Worm (Caenorhabditis elegans): ENCODE measurements around the gene stau-1.

DNA sequence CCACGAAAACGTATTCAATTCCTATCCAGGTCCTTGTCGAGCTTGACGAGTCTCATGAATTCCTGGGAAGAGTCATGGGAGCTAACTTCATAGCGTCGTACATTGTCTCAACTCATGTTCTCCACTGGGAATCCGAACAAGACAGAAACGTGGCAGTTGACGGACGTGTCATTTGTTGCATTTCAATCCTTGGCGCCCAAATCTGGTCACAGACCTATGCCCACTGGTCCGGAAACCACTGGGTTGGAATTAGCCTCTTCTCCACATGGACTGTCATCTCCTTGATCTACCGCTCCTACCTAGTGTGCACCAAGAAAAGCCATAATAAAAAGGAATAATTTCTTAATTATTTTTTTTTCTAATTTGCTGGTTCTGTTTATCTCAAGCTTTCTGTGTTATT lies 52.5 kb downstream of the stau-1 start:
- TF ChIP-seq blmp-1 (tag; optimal IDR thresholded peaks at IDR 0.05; ENCODE audit: insufficient read depth) (no peak), sma-9 (GFP tag; optimal IDR thresholded peaks at IDR 0.05) (no peak), sma-9 (tag; optimal IDR thresholded peaks at IDR 0.05) (no peak), lin-39 (tag; optimal IDR thresholded peaks at IDR 0.05) (no peak), nhr-237 (tag; optimal IDR thresholded peaks at IDR 0.05) (no peak), R02D3.7 (tag; optimal IDR thresholded peaks at IDR 0.05) (no peak), ceh-16 (tag; optimal IDR thresholded peaks at IDR 0.05) (no peak), elt-3 (tag; optimal IDR thresholded peaks at IDR 0.05) (no peak), lin-13 (GFP tag; optimal IDR thresholded peaks at IDR 0.05) (no peak), nhr-11 (tag; optimal IDR thresholded peaks at IDR 0.05) (no peak)
